Worm (Caenorhabditis elegans) whole organism, late embryonic: ENCODE measurements around the gene F59F5.4.

Experiments used
- C08G9.2 ChIP-seq: sonication (generic microtip); optimal IDR thresholded peaks from 2 replicates; lab custom pipeline; 2016; ENCODE audit warnings: mild to moderate bottlenecking, missing genetic modification characterization, moderate library complexity, missing compliant biosample characterization
- C38D4.7 ChIP-seq: fragments of 200-800 bp; sonication (Bioruptor generic); optimal IDR thresholded peaks from 2 replicates; lab custom pipeline; 2018; ENCODE audit warnings: mild to moderate bottlenecking, missing genetic modification characterization, moderate library complexity, missing compliant biosample characterization
- K09A11.1 ChIP-seq: sonication (generic microtip); optimal IDR thresholded peaks from 2 replicates; lab custom pipeline; 2017; ENCODE audit warnings: antibody characterized with exemption, mild to moderate bottlenecking, missing genetic modification characterization, missing compliant biosample characterization; ENCODE audit not compliant: insufficient read depth
- T23F11.4 ChIP-seq: fragments of 200-800 bp; sonication (Bioruptor generic); optimal IDR thresholded peaks from 2 replicates; lab custom pipeline; 2018; ENCODE audit warnings: mild to moderate bottlenecking, missing genetic modification characterization, missing compliant biosample characterization
- Y22D7AL.16 ChIP-seq: sonication (generic microtip); optimal IDR thresholded peaks from 2 replicates; lab custom pipeline; 2016; ENCODE audit warnings: missing genetic modification characterization, missing compliant biosample characterization
- ama-1 ChIP-seq: fragments of 150-350 bp; optimal IDR thresholded peaks from 2 replicates; lab custom pipeline; 2014
- ceh-14 ChIP-seq: sonication (generic microtip); optimal IDR thresholded peaks from 2 replicates; lab custom pipeline; 2016; ENCODE audit warnings: missing genotype, missing genetic modification characterization, missing compliant biosample characterization
- ceh-18 ChIP-seq: sonication (generic microtip); optimal IDR thresholded peaks from 2 replicates; lab custom pipeline; 2016; ENCODE audit warnings: missing genetic modification characterization, missing compliant biosample characterization
- ceh-19 ChIP-seq: fragments of 200-800 bp; sonication (Bioruptor generic); optimal IDR thresholded peaks from 2 replicates; lab custom pipeline; 2018; ENCODE audit warnings: mild to moderate bottlenecking, missing genetic modification characterization, missing compliant biosample characterization
- ceh-22 ChIP-seq: sonication (generic microtip); optimal IDR thresholded peaks from 2 replicates; lab custom pipeline; 2017; ENCODE audit warnings: missing biosample characterization, missing genetic modification characterization
- ceh-24 ChIP-seq: sonication (generic microtip); optimal IDR thresholded peaks from 2 replicates; lab custom pipeline; 2016; ENCODE audit warnings: mild to moderate bottlenecking, missing genetic modification characterization, missing compliant biosample characterization
- ceh-31 ChIP-seq: sonication (generic microtip); optimal IDR thresholded peaks from 2 replicates; lab custom pipeline; 2016; ENCODE audit warnings: missing genetic modification characterization, missing compliant biosample characterization
- ceh-34 ChIP-seq: sonication (generic microtip); optimal IDR thresholded peaks from 2 replicates; lab custom pipeline; 2016; ENCODE audit warnings: mild to moderate bottlenecking, missing genetic modification characterization, missing compliant biosample characterization
- ceh-45 ChIP-seq: fragments of 200-800 bp; sonication (Bioruptor generic); IDR thresholded peaks from 2 replicates; pipeline ENCODE4 v1.3.6; 2022; ENCODE audit warnings: missing genetic modification reagents, missing genetic modification characterization, missing compliant biosample characterization
- ceh-6 ChIP-seq: fragments of 200-800 bp; sonication (Bioruptor generic); optimal IDR thresholded peaks from 2 replicates; lab custom pipeline; 2018; ENCODE audit warnings: mild to moderate bottlenecking, missing genetic modification characterization, missing compliant biosample characterization
- ceh-9 ChIP-seq: sonication (generic microtip); optimal IDR thresholded peaks from 2 replicates; lab custom pipeline; 2016; ENCODE audit warnings: mild to moderate bottlenecking, missing genetic modification characterization, inconsistent platforms, missing compliant biosample characterization
- dve-1 ChIP-seq: sonication (generic microtip); optimal IDR thresholded peaks from 2 replicates; lab custom pipeline; 2017; ENCODE audit warnings: antibody characterized with exemption, mild to moderate bottlenecking, missing genetic modification characterization, missing compliant biosample characterization
- elt-2 ChIP-seq: sonication (generic microtip); optimal IDR thresholded peaks from 2 replicates; lab custom pipeline; 2016; ENCODE audit warnings: missing genetic modification reagents, missing genetic modification characterization, missing compliant biosample characterization
- ets-4 ChIP-seq: sonication (generic microtip); optimal IDR thresholded peaks from 2 replicates; lab custom pipeline; 2016; ENCODE audit warnings: missing genetic modification characterization, missing compliant biosample characterization
- fkh-10 ChIP-seq: fragments of 150-350 bp; optimal IDR thresholded peaks from 2 replicates; lab custom pipeline; 2014; ENCODE audit warnings: missing biosample characterization, missing genetic modification reagents, missing genetic modification characterization
- fkh-6 ChIP-seq: sonication (generic microtip); optimal IDR thresholded peaks from 2 replicates; lab custom pipeline; 2016; ENCODE audit warnings: missing genetic modification characterization, missing compliant biosample characterization
- gmeb-2 ChIP-seq: sonication (generic microtip); optimal IDR thresholded peaks from 2 replicates; lab custom pipeline; 2016; ENCODE audit warnings: missing genetic modification characterization, inconsistent platforms, missing compliant biosample characterization
- hlh-15 ChIP-seq: sonication (generic microtip); optimal IDR thresholded peaks from 2 replicates; lab custom pipeline; 2016; ENCODE audit warnings: missing genetic modification characterization, missing compliant biosample characterization
- hlh-30 ChIP-seq: sonication (generic microtip); optimal IDR thresholded peaks from 2 replicates; lab custom pipeline; 2017; ENCODE audit warnings: antibody characterized with exemption, missing genetic modification characterization, missing compliant biosample characterization; ENCODE audit not compliant: insufficient read depth
- hlh-6 ChIP-seq: sonication (generic microtip); optimal IDR thresholded peaks from 2 replicates; lab custom pipeline; 2016; ENCODE audit warnings: missing genotype, missing genetic modification characterization, missing compliant biosample characterization
- lim-6 ChIP-seq: sonication (generic microtip); optimal IDR thresholded peaks from 2 replicates; lab custom pipeline; 2016; ENCODE audit warnings: missing genetic modification characterization, missing compliant biosample characterization
- madf-2 ChIP-seq: sonication (generic microtip); optimal IDR thresholded peaks from 2 replicates; lab custom pipeline; 2017; ENCODE audit warnings: missing genetic modification characterization, missing compliant biosample characterization
- nfya-1 ChIP-seq: sonication (generic microtip); optimal IDR thresholded peaks from 2 replicates; lab custom pipeline; 2017; ENCODE audit warnings: missing genetic modification characterization, mild to moderate bottlenecking, missing compliant biosample characterization, antibody characterized with exemption, moderate library complexity
- nhr-11 ChIP-seq: fragments of 150-350 bp; optimal IDR thresholded peaks from 2 replicates; lab custom pipeline; 2014; ENCODE audit warnings: missing biosample characterization, missing genetic modification characterization
- nhr-232 ChIP-seq: sonication (generic microtip); optimal IDR thresholded peaks from 2 replicates; lab custom pipeline; 2016; ENCODE audit warnings: missing genetic modification characterization, missing compliant biosample characterization
- npax-4 ChIP-seq: sonication (generic microtip); optimal IDR thresholded peaks from 2 replicates; lab custom pipeline; 2016; ENCODE audit warnings: missing genetic modification characterization, missing compliant biosample characterization
- odd-2 ChIP-seq: sonication (generic microtip); optimal IDR thresholded peaks from 2 replicates; lab custom pipeline; 2017; ENCODE audit warnings: antibody characterized with exemption, mild to moderate bottlenecking, missing genetic modification characterization, missing compliant biosample characterization
- pax-1 ChIP-seq: fragments of 150-350 bp; optimal IDR thresholded peaks from 2 replicates; lab custom pipeline; 2014; ENCODE audit warnings: missing biosample characterization, missing genetic modification characterization
- pha-2 ChIP-seq: sonication (generic microtip); optimal IDR thresholded peaks from 2 replicates; lab custom pipeline; 2017; ENCODE audit warnings: mild to moderate bottlenecking, missing genetic modification characterization, missing compliant biosample characterization
- pqm-1 ChIP-seq: sonication (generic microtip); optimal IDR thresholded peaks from 2 replicates; lab custom pipeline; 2016; ENCODE audit warnings: missing genetic modification characterization, missing compliant biosample characterization
- pros-1 ChIP-seq: fragments of 150-350 bp; optimal IDR thresholded peaks from 2 replicates; lab custom pipeline; 2014; ENCODE audit warnings: missing biosample characterization, missing genetic modification reagents, missing genetic modification characterization
- rnt-1 ChIP-seq: sonication (generic microtip); optimal IDR thresholded peaks from 2 replicates; lab custom pipeline; 2016; ENCODE audit warnings: missing genetic modification characterization, missing compliant biosample characterization
- sox-4 ChIP-seq: sonication (generic microtip); optimal IDR thresholded peaks from 2 replicates; lab custom pipeline; 2017; ENCODE audit warnings: mild to moderate bottlenecking, missing genetic modification characterization, inconsistent platforms, missing compliant biosample characterization
- syd-9 ChIP-seq: sonication (generic microtip); optimal IDR thresholded peaks from 2 replicates; lab custom pipeline; 2016; ENCODE audit warnings: mild to moderate bottlenecking, missing genetic modification characterization, moderate library complexity, missing compliant biosample characterization
- tbx-7 ChIP-seq: sonication (generic microtip); optimal IDR thresholded peaks from 2 replicates; lab custom pipeline; 2016; ENCODE audit warnings: missing genotype, missing genetic modification characterization, missing compliant biosample characterization
- ttx-3 ChIP-seq: sonication (generic microtip); optimal IDR thresholded peaks from 2 replicates; lab custom pipeline; 2016; ENCODE audit warnings: missing genetic modification reagents, missing genetic modification characterization, missing compliant biosample characterization
- unc-3 ChIP-seq, 2 experiments: fragments of 200-800 bp in 1 of 2; sonication (Bioruptor generic) in 1 of 2; sonication (generic microtip) in 1 of 2; conservative IDR thresholded peaks in 1 of 2; optimal IDR thresholded peaks in 1 of 2; 2 replicates each; pipeline versions ENCODE4 v1.3.6 to Lab custom; 2016 to 2022; ENCODE audit warnings: missing compliant biosample characterization in 2 of 2, missing genetic modification characterization in 2 of 2, missing genetic modification reagents in 1 of 2
- unc-42 ChIP-seq: sonication (generic microtip); optimal IDR thresholded peaks from 2 replicates; lab custom pipeline; 2016; ENCODE audit warnings: missing genotype, missing genetic modification characterization, missing compliant biosample characterization
- zip-5 ChIP-seq: sonication (generic microtip); optimal IDR thresholded peaks from 2 replicates; lab custom pipeline; 2016; ENCODE audit warnings: missing genetic modification characterization, missing compliant biosample characterization
- ztf-16 ChIP-seq: sonication (generic microtip); optimal IDR thresholded peaks from 2 replicates; lab custom pipeline; 2017; ENCODE audit warnings: missing genetic modification characterization, missing compliant biosample characterization

Gene F59F5.4

DNA sequence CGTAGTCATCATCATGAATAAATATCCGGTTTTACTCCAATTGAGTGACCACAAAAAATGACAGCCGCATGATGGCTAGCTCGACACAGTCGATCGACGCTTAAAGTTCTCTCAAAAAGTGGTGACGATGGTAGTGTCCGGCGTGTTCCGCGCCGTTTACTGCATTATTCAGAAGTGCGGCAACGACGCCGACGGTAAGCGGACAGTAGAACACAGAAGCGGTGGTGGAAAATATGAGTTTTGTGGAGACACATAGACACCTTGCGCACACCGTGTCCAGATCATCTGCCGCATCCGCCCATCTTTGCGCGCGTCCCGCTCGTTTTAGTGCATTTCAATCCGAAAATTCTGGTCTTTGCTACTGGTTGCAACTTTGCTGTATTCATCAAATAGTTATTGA is 16.4 kb downstream of the F59F5.4 start, which contains the start of gene F59F5.7:
F59F5.7 (plus strand) TSS at position 301 of the 400 bp plus-strand sequence.
- TF ChIP-seq ceh-22 (no peak), tbx-7 (tag; lab: Kevin White, UChicago) (no peak), ama-1 (lab: Kevin White, UChicago) (no peak), ttx-3 (no peak), C38D4.7 (no peak), K09A11.1 (tag; lab: Kevin White, UChicago) (no peak), ztf-16 (tag; lab: Kevin White, UChicago) (no peak), pqm-1 (tag; lab: Kevin White, UChicago) (no peak), ceh-14 (no peak), nfya-1 (no peak), sox-4 (tag; lab: Kevin White, UChicago) (no peak), dve-1 (tag; lab: Kevin White, UChicago) (no peak), T23F11.4 (GFP tag; lab: Kevin White, UChicago) (no peak), hlh-30 (tag; lab: Kevin White, UChicago) (no peak), ceh-6 (GFP tag; lab: Kevin White, UChicago) (no peak), C08G9.2 (tag; lab: Kevin White, UChicago) (no peak)

DNA sequence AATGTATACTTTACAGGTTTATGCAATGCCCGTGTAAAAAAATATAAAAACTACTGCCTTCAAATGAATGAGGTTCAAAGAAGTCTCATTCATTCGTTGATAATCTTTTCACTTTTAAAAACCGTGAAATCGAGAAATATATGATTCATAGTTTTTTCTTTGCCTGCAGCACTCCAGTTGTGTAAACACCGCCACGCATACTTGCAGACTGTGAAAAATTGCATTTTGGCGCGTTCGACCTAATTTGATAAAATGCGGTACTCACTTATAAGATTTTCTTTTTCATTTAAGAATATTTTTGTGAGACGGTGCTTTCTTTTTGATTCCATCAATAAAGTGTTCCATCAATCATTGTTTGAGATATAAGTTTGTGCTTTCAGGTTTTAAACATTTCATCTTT is 24.0 kb downstream of the F59F5.4 start:
- TF ChIP-seq ceh-14 (no peak), unc-42 (peak; percentile 72), tbx-7 (tag; lab: Kevin White, UChicago) (no peak)

DNA sequence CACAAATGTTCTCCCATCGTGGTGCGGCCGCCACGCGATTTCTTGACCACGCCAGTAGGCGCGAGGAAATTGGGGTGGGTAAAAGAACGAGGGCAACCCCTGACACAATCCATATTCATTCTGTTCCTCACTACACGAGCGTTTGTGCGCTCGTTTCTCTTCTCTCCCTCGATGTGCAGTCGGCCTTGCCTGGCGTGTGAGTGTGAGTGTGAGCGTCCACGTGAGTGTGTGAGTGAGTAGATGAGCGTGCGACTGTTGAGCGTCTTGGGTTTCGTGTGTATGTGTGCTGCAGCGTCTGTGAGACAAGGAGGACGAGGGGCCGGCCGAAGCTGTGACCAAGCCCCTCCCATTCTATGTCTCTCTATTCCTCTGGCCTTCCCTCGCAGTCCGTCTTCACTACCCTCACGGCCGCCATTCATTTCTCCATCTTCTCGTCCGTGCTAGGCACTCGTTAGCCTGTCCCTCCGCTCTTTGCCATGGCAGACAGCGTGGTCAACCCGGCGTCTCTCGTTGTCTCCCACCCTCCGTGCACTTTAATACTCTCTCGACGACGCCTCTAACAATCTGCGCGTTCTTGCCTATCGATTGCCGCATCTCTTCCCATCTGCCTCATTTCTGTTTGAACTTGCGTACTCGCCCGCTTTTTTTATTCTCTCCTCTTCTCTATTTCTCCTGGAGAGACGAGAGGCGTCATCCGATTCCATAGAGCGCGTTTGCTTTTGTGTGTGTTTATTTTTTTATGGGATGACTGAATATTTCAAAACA is 25.8 kb downstream of the F59F5.4 start:
- TF ChIP-seq ama-1 (lab: Kevin White, UChicago) (no peak), ceh-6 (GFP tag; lab: Kevin White, UChicago) (peak; percentile 55), hlh-15 (tag; lab: Kevin White, UChicago) (no peak), Y22D7AL.16 (tag; lab: Kevin White, UChicago) (no peak), gmeb-2 (tag; lab: Kevin White, UChicago) (no peak), pax-1 (peak; percentile 57), ceh-34 (tag; lab: Kevin White, UChicago) (peak; percentile 99), pqm-1 (tag; lab: Kevin White, UChicago) (peak; percentile 60), nhr-11 (tag; lab: Kevin White, UChicago) (no peak), hlh-30 (tag; lab: Kevin White, UChicago) (peak; percentile 96), fkh-6 (peak; percentile 44), ets-4 (tag; lab: Kevin White, UChicago) (peak; percentile 21), ceh-9 (tag; lab: Kevin White, UChicago) (no peak), unc-42 (peak; percentile 86), tbx-7 (tag; lab: Kevin White, UChicago) (peak; percentile 19), syd-9 (peak; percentile 85), sox-4 (tag; lab: Kevin White, UChicago) (no peak), ceh-14 (peak; percentile 77), dve-1 (tag; lab: Kevin White, UChicago) (peak; percentile 50), K09A11.1 (tag; lab: Kevin White, UChicago) (peak; percentile 20), ceh-24 (tag; lab: Kevin White, UChicago) (no peak), lim-6 (peak; percentile 4), pha-2 (tag; lab: Kevin White, UChicago) (no peak), zip-5 (tag; lab: Kevin White, UChicago) (no peak), C38D4.7 (peak; percentile 23), nhr-232 (tag; lab: Kevin White, UChicago) (peak; percentile 60), npax-4 (peak; percentile 16), nfya-1 (peak; percentile 85), hlh-6 (peak; percentile 80), ceh-18 (tag; lab: Kevin White, UChicago) (peak; percentile 98), pros-1 (tag; lab: Kevin White, UChicago) (peak; percentile 99), fkh-10 (GFP tag; lab: Kevin White, UChicago) (peak; percentile 30), odd-2 (tag; lab: Kevin White, UChicago) (no peak), madf-2 (tag; lab: Kevin White, UChicago) (peak; percentile 66), ceh-31 (tag; lab: Kevin White, UChicago) (peak; percentile 97), rnt-1 (peak; percentile 93), ceh-19 (GFP tag; lab: Kevin White, UChicago) (peak; percentile 57), unc-3 (GFP tag; conservative IDR thresholded peaks at IDR 0.05; lab: Robert Waterston, UW) (no peak), unc-3 (tag; optimal IDR thresholded peaks at IDR 0.05; lab: Kevin White, UChicago) (peak; percentile 65), ceh-45 (GFP tag; lab: Robert Waterston, UW) (no peak), elt-2 (tag; lab: Kevin White, UChicago) (peak; percentile 65)
